Fruit fly (Drosophila melanogaster): ENCODE measurements around the gene CG43229.

Gene CG43229

DNA sequence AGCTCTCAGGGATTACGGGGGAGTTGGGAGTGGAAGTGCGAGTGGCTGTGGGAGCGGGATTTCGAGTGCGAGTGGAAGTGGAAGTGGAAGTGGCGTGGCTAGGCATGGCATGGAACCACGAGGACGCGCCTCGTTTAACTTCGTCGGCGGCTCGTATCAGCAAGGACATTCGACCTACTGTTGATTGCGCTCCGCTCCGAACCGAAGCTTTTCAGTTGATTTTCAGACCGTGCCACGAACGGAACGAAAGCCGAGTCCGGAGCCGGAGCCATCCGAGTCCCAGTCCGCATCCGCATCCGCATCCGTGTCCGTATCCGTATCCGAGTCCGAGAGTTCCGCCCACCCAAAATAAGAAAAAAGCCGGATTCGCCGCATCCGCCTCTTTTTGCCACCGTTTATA, 47.6 kb downstream of the CG43229 start:
- no peak for TF ChIP-seq CG17801 (GFP tag; optimal IDR thresholded peaks at IDR 0.05; ENCODE audit: partially characterized antibody)
